Worm (Caenorhabditis elegans) whole organism, mixed stage, embryonic: ENCODE results near the gene W01C8.1.

Experiments
- ceh-83 ChIP-seq: fragments of 200-800 bp; sonication (Bioruptor generic); optimal IDR thresholded peaks from 2 replicates; lab custom pipeline; 2018; ENCODE audit warnings: mild to moderate bottlenecking, missing genetic modification characterization, missing compliant biosample characterization
- elt-1 ChIP-seq: sonication (generic microtip); optimal IDR thresholded peaks from 2 replicates; lab custom pipeline; 2017; ENCODE audit warnings: missing genetic modification characterization, mild to moderate bottlenecking, missing compliant biosample characterization, antibody characterized with exemption, moderate library complexity, borderline replicate concordance; ENCODE audit not compliant: insufficient read depth
- ham-2 ChIP-seq: fragments of 200-800 bp; sonication (Bioruptor generic); optimal IDR thresholded peaks from 2 replicates; lab custom pipeline; 2018; ENCODE audit warnings: mild to moderate bottlenecking, missing genetic modification characterization, missing compliant biosample characterization
- lin-13 ChIP-seq: fragments of 150-350 bp; optimal IDR thresholded peaks from 2 replicates; lab custom pipeline; 2014; ENCODE audit warnings: missing biosample characterization, missing genetic modification characterization
- lsy-2 ChIP-seq: fragments of 150-350 bp; optimal IDR thresholded peaks from 2 replicates; lab custom pipeline; 2014; ENCODE audit warnings: missing biosample characterization, missing genetic modification characterization
- mep-1 ChIP-seq: fragments of 150-350 bp; optimal IDR thresholded peaks from 2 replicates; lab custom pipeline; 2017; ENCODE audit warnings: missing biosample characterization, missing genetic modification reagents, missing genetic modification characterization, inconsistent platforms
- mls-2 ChIP-seq: sonication (generic microtip); optimal IDR thresholded peaks from 2 replicates; lab custom pipeline; 2016; ENCODE audit warnings: mild to moderate bottlenecking, missing genetic modification characterization, moderate library complexity, missing compliant biosample characterization
- nhr-237 ChIP-seq: fragments of 150-350 bp; optimal IDR thresholded peaks from 2 replicates; lab custom pipeline; 2014; ENCODE audit warnings: missing biosample characterization, missing genetic modification characterization
- nhr-76 ChIP-seq: sonication (generic microtip); optimal IDR thresholded peaks from 2 replicates; lab custom pipeline; 2017; ENCODE audit warnings: missing biosample characterization, missing genetic modification characterization
- pha-4 ChIP-seq: fragments of 150-350 bp; optimal IDR thresholded peaks from 2 replicates; lab custom pipeline; 2018; ENCODE audit warnings: missing biosample characterization, missing genetic modification reagents, missing genetic modification characterization
- snpc-4 ChIP-seq: fragments of 150-350 bp; optimal IDR thresholded peaks from 2 replicates; lab custom pipeline; 2014; ENCODE audit warnings: missing biosample characterization, missing genetic modification characterization
- unc-39 ChIP-seq: fragments of 150-350 bp; optimal IDR thresholded peaks from 2 replicates; lab custom pipeline; 2014; ENCODE audit warnings: missing biosample characterization, missing genetic modification characterization
- zip-8 ChIP-seq: fragments of 150-350 bp; optimal IDR thresholded peaks from 2 replicates; lab custom pipeline; 2014; ENCODE audit warnings: missing biosample characterization, missing genetic modification characterization

DNA sequence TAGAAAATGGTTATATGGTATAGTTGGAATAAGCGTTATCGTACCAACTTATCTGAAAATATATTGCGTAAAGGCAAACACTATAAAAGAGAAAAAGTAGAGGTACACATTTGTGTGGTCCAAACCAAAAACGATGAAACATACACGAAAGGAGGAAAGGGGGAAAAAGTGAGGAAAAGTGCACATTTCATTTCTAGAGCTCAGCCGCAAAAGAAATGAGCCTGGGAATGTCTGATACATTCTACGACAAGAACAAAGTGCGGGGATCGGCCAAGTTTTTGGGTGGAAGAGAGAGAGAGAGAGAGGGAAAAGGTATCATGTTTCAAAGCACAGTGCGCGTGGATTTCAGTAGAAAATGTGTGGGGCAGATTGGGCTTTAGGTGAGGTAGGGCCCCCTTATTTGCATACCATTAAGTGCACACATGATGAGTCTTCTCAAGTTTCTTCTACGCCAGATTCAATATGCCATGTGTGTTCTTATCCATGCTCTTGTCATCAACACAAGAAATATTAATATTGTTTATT is 41.6 kb downstream of the W01C8.1 start, which contains the start of gene rgs-6:
- TF ChIP-seq pha-4 (tag; lab: Kevin White, UChicago) (no peak), lin-13 (tag; lab: Kevin White, UChicago) (no peak), unc-39 (tag; lab: Kevin White, UChicago) (no peak), zip-8 (no peak), lsy-2 (tag; lab: Kevin White, UChicago) (no peak), snpc-4 (tag; lab: Kevin White, UChicago) (no peak), mls-2 (no peak), ceh-83 (GFP tag; lab: Kevin White, UChicago) (no peak), ham-2 (no peak), elt-1 (no peak), nhr-76 (tag; lab: Kevin White, UChicago) (no peak), nhr-237 (tag; lab: Kevin White, UChicago) (no peak), mep-1 (tag; lab: Kevin White, UChicago) (no peak)
